Worm (Caenorhabditis elegans): ENCODE data around the gene Y53C12B.7.

DNA sequence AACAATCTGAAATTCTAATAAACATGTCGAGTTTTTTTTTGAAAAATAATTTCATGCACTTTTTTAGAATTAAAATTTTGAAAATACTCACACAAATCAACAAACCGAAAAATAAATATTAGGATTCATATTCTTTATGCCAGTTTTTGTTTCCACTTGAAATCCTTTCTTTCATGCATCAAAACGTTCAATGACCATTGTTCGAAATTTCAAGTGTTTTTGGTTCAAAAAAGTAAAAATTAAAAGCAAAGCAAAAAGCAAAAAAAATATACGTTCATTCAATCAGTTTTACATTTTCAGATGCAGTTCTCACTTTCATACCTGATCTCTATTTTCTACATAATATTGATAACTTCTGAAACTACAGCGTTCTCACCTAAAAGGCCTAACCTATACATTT lies 712 bp upstream of the Y53C12B.7 start, which contains the start of gene ZK1321.1:
- no peak for TF ChIP-seq akir-1 (GFP tag; optimal IDR thresholded peaks at IDR 0.05)
- TF ChIP-seq T26A5.8 (tag; optimal IDR thresholded peaks at IDR 0.05), result no peak
- TF ChIP-seq nhr-90 (tag; optimal IDR thresholded peaks at IDR 0.05), result no peak
- TF ChIP-seq F33H1.4 (GFP tag; IDR thresholded peaks at IDR 0.05), result no peak
- no peak for TF ChIP-seq ama-1 (optimal IDR thresholded peaks at IDR 0.05)
- no peak for TF ChIP-seq ama-1 (GFP tag; optimal IDR thresholded peaks at IDR 0.05)
- no peak for TF ChIP-seq K11D2.4 (GFP tag; IDR thresholded peaks at IDR 0.05)
- no peak for TF ChIP-seq Y56A3A.18 (GFP tag; IDR thresholded peaks at IDR 0.05)
- TF ChIP-seq dpl-1 (GFP tag; optimal IDR thresholded peaks at IDR 0.05), result no peak

Measured in whole organism, young adult.